Worm (Caenorhabditis elegans): ENCODE measurements around the gene grl-26.

DNA sequence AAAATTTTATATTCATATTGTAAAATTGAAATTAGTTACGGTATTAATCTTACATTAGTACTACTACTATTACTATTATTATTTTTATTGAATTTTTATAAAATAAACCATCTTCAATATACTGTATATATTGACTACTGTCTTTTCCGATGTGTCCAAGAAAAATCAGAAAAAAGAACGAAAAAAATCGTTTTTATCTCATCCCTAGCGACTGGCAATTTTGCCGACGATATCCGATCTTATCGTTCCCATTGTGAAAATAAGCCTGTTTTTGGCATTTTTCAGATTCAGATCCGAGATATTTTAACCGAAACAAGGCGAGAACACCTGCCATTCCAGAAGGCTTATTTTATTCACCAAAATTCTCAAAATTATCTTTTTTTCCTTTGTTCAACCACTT is 7.9 kb upstream of the grl-26 start, which contains the start of gene F18F11.4:
- TF ChIP-seq ceh-13 (GFP tag; optimal IDR thresholded peaks at IDR 0.05) = no peak
- TF ChIP-seq scrt-1 (GFP tag; IDR thresholded peaks at IDR 0.05) = no peak
- TF ChIP-seq ceh-36 (tag; optimal IDR thresholded peaks at IDR 0.05) = no peak
- TF ChIP-seq tbx-37 (GFP tag; conservative IDR thresholded peaks at IDR 0.05) = no peak
- no peak for TF ChIP-seq tra-4 (tag; optimal IDR thresholded peaks at IDR 0.05)
- no peak for TF ChIP-seq tbx-11 (GFP tag; IDR thresholded peaks at IDR 0.05)
- TF ChIP-seq aly-1 (tag; optimal IDR thresholded peaks at IDR 0.05) = no peak
- TF ChIP-seq hnd-1 (tag; optimal IDR thresholded peaks at IDR 0.05) = no peak

All from whole organism, early embryonic.